Worm (Caenorhabditis elegans) whole organism, late embryonic: ENCODE results near the gene fil-2.

Experiments used
- C08G9.2 ChIP-seq: sonication (generic microtip); optimal IDR thresholded peaks from 2 replicates; lab custom pipeline; 2016; ENCODE audit warnings: mild to moderate bottlenecking, missing genetic modification characterization, moderate library complexity, missing compliant biosample characterization
- C38D4.7 ChIP-seq: fragments of 200-800 bp; sonication (Bioruptor generic); optimal IDR thresholded peaks from 2 replicates; lab custom pipeline; 2018; ENCODE audit warnings: mild to moderate bottlenecking, missing genetic modification characterization, moderate library complexity, missing compliant biosample characterization
- F13H6.1 ChIP-seq: sonication (generic microtip); optimal IDR thresholded peaks from 2 replicates; lab custom pipeline; 2016; ENCODE audit warnings: missing genetic modification characterization, missing compliant biosample characterization
- K09A11.1 ChIP-seq: sonication (generic microtip); optimal IDR thresholded peaks from 2 replicates; lab custom pipeline; 2017; ENCODE audit warnings: antibody characterized with exemption, mild to moderate bottlenecking, missing genetic modification characterization, missing compliant biosample characterization; ENCODE audit not compliant: insufficient read depth
- ceh-18 ChIP-seq: sonication (generic microtip); optimal IDR thresholded peaks from 2 replicates; lab custom pipeline; 2016; ENCODE audit warnings: missing genetic modification characterization, missing compliant biosample characterization
- ceh-19 ChIP-seq: fragments of 200-800 bp; sonication (Bioruptor generic); optimal IDR thresholded peaks from 2 replicates; lab custom pipeline; 2018; ENCODE audit warnings: mild to moderate bottlenecking, missing genetic modification characterization, missing compliant biosample characterization
- ceh-2 ChIP-seq: sonication (generic microtip); optimal IDR thresholded peaks from 2 replicates; lab custom pipeline; 2016; ENCODE audit warnings: missing genotype, missing genetic modification characterization, missing compliant biosample characterization
- ceh-22 ChIP-seq: sonication (generic microtip); optimal IDR thresholded peaks from 2 replicates; lab custom pipeline; 2017; ENCODE audit warnings: missing biosample characterization, missing genetic modification characterization
- ceh-24 ChIP-seq: sonication (generic microtip); optimal IDR thresholded peaks from 2 replicates; lab custom pipeline; 2016; ENCODE audit warnings: mild to moderate bottlenecking, missing genetic modification characterization, missing compliant biosample characterization
- ceh-31 ChIP-seq: sonication (generic microtip); optimal IDR thresholded peaks from 2 replicates; lab custom pipeline; 2016; ENCODE audit warnings: missing genetic modification characterization, missing compliant biosample characterization
- ceh-48 ChIP-seq: sonication (generic microtip); optimal IDR thresholded peaks from 2 replicates; lab custom pipeline; 2016; ENCODE audit warnings: missing genetic modification characterization, inconsistent platforms, missing compliant biosample characterization
- che-1 ChIP-seq: sonication (generic microtip); optimal IDR thresholded peaks from 2 replicates; lab custom pipeline; 2016; ENCODE audit warnings: mild to moderate bottlenecking, missing genetic modification characterization, missing compliant biosample characterization
- dve-1 ChIP-seq: sonication (generic microtip); optimal IDR thresholded peaks from 2 replicates; lab custom pipeline; 2017; ENCODE audit warnings: antibody characterized with exemption, mild to moderate bottlenecking, missing genetic modification characterization, missing compliant biosample characterization
- elt-2 ChIP-seq: sonication (generic microtip); optimal IDR thresholded peaks from 2 replicates; lab custom pipeline; 2016; ENCODE audit warnings: missing genetic modification reagents, missing genetic modification characterization, missing compliant biosample characterization
- ets-4 ChIP-seq: sonication (generic microtip); optimal IDR thresholded peaks from 2 replicates; lab custom pipeline; 2016; ENCODE audit warnings: missing genetic modification characterization, missing compliant biosample characterization
- eyg-1 ChIP-seq: sonication (generic microtip); optimal IDR thresholded peaks from 2 replicates; lab custom pipeline; 2016; ENCODE audit warnings: missing genotype, missing genetic modification characterization, missing compliant biosample characterization
- fax-1 ChIP-seq: sonication (generic microtip); optimal IDR thresholded peaks from 2 replicates; lab custom pipeline; 2016; ENCODE audit warnings: missing genotype, missing genetic modification characterization, missing compliant biosample characterization
- fkh-10 ChIP-seq: fragments of 150-350 bp; optimal IDR thresholded peaks from 2 replicates; lab custom pipeline; 2014; ENCODE audit warnings: missing biosample characterization, missing genetic modification reagents, missing genetic modification characterization
- gmeb-2 ChIP-seq: sonication (generic microtip); optimal IDR thresholded peaks from 2 replicates; lab custom pipeline; 2016; ENCODE audit warnings: missing genetic modification characterization, inconsistent platforms, missing compliant biosample characterization
- hlh-13 ChIP-seq: fragments of 200-800 bp; sonication (Bioruptor generic); optimal IDR thresholded peaks from 2 replicates; lab custom pipeline; 2018; ENCODE audit warnings: mild to moderate bottlenecking, missing genetic modification characterization, missing compliant biosample characterization
- lim-6 ChIP-seq: sonication (generic microtip); optimal IDR thresholded peaks from 2 replicates; lab custom pipeline; 2016; ENCODE audit warnings: missing genetic modification characterization, missing compliant biosample characterization
- lin-11 ChIP-seq: fragments of 200-800 bp; sonication (Bioruptor generic); optimal IDR thresholded peaks from 2 replicates; lab custom pipeline; 2018; ENCODE audit warnings: mild to moderate bottlenecking, missing genetic modification characterization, missing compliant biosample characterization
- nhr-232 ChIP-seq: sonication (generic microtip); optimal IDR thresholded peaks from 2 replicates; lab custom pipeline; 2016; ENCODE audit warnings: missing genetic modification characterization, missing compliant biosample characterization
- odd-2 ChIP-seq: sonication (generic microtip); optimal IDR thresholded peaks from 2 replicates; lab custom pipeline; 2017; ENCODE audit warnings: antibody characterized with exemption, mild to moderate bottlenecking, missing genetic modification characterization, missing compliant biosample characterization
- pag-3 ChIP-seq: sonication (generic microtip); optimal IDR thresholded peaks from 2 replicates; lab custom pipeline; 2016; ENCODE audit warnings: missing compliant biosample characterization, missing genetic modification characterization, borderline replicate concordance
- pha-2 ChIP-seq: sonication (generic microtip); optimal IDR thresholded peaks from 2 replicates; lab custom pipeline; 2017; ENCODE audit warnings: mild to moderate bottlenecking, missing genetic modification characterization, missing compliant biosample characterization
- ref-2 ChIP-seq: sonication (generic microtip); optimal IDR thresholded peaks from 2 replicates; lab custom pipeline; 2016; ENCODE audit warnings: missing genetic modification characterization, missing compliant biosample characterization
- rnt-1 ChIP-seq: sonication (generic microtip); optimal IDR thresholded peaks from 2 replicates; lab custom pipeline; 2016; ENCODE audit warnings: missing genetic modification characterization, missing compliant biosample characterization
- sdc-2 ChIP-seq: sonication (generic microtip); optimal IDR thresholded peaks from 2 replicates; lab custom pipeline; 2016; ENCODE audit warnings: missing genotype, missing genetic modification characterization, missing compliant biosample characterization
- sox-2 ChIP-seq: fragments of 200-800 bp; sonication (Bioruptor generic); IDR thresholded peaks from 2 replicates; pipeline ENCODE4 v1.3.6; 2022; ENCODE audit warnings: missing genetic modification reagents, missing genetic modification characterization, missing compliant biosample characterization
- sox-4 ChIP-seq: sonication (generic microtip); optimal IDR thresholded peaks from 2 replicates; lab custom pipeline; 2017; ENCODE audit warnings: mild to moderate bottlenecking, missing genetic modification characterization, inconsistent platforms, missing compliant biosample characterization
- tbx-2 ChIP-seq: sonication (generic microtip); optimal IDR thresholded peaks from 2 replicates; lab custom pipeline; 2016; ENCODE audit warnings: missing genetic modification characterization, missing compliant biosample characterization
- ttx-3 ChIP-seq: sonication (generic microtip); optimal IDR thresholded peaks from 2 replicates; lab custom pipeline; 2016; ENCODE audit warnings: missing genetic modification reagents, missing genetic modification characterization, missing compliant biosample characterization
- unc-3 ChIP-seq, 2 experiments: fragments of 200-800 bp in 1 of 2; sonication (Bioruptor generic) in 1 of 2; sonication (generic microtip) in 1 of 2; conservative IDR thresholded peaks in 1 of 2; optimal IDR thresholded peaks in 1 of 2; 2 replicates each; pipeline versions ENCODE4 v1.3.6 to Lab custom; 2016 to 2022; ENCODE audit warnings: missing compliant biosample characterization in 2 of 2, missing genetic modification characterization in 2 of 2, missing genetic modification reagents in 1 of 2
- unc-55 ChIP-seq: sonication (generic microtip); optimal IDR thresholded peaks from 2 replicates; lab custom pipeline; 2017; ENCODE audit warnings: missing biosample characterization, missing genetic modification reagents, missing genetic modification characterization
- zip-5 ChIP-seq: sonication (generic microtip); optimal IDR thresholded peaks from 2 replicates; lab custom pipeline; 2016; ENCODE audit warnings: missing genetic modification characterization, missing compliant biosample characterization

Gene fil-2

ce11 chrV:6302465-6302864 is 23.6 kb downstream of the fil-2 start:
- TF ChIP-seq ceh-22 (tag; lab: Kevin White, UChicago) = no peak
- TF ChIP-seq che-1 (tag; lab: Kevin White, UChicago) = no peak
- TF ChIP-seq fax-1 (tag; lab: Kevin White, UChicago) = no peak
- no peak for TF ChIP-seq sox-4 (tag; lab: Kevin White, UChicago)
- no peak for TF ChIP-seq C08G9.2
- no peak for TF ChIP-seq odd-2 (tag; lab: Kevin White, UChicago)

ce11 chrV:6303471-6303870 is 24.6 kb downstream of the fil-2 start, which contains the start of gene sago-1:
Gene sago-1, plus strand, starts transcription at chrV:6303771.
- TF ChIP-seq ceh-31 = no peak
- TF ChIP-seq ceh-18 (tag; lab: Kevin White, UChicago) = no peak
- TF ChIP-seq ttx-3 (tag; lab: Kevin White, UChicago) = no peak
- no peak for TF ChIP-seq dve-1 (tag; lab: Kevin White, UChicago)
- TF ChIP-seq ceh-19 (GFP tag; lab: Kevin White, UChicago) = no peak
- TF ChIP-seq K09A11.1 (tag; lab: Kevin White, UChicago) = no peak
- TF ChIP-seq tbx-2 (tag; lab: Kevin White, UChicago) = no peak
- no peak for TF ChIP-seq pha-2 (tag; lab: Kevin White, UChicago)
- TF ChIP-seq ceh-24 (tag; lab: Kevin White, UChicago) = no peak
- TF ChIP-seq unc-3 (GFP tag; conservative IDR thresholded peaks at IDR 0.05; lab: Robert Waterston, UW) = no peak
- no peak for TF ChIP-seq unc-3 (tag; optimal IDR thresholded peaks at IDR 0.05; lab: Kevin White, UChicago)
- TF ChIP-seq ceh-2 = no peak
- TF ChIP-seq elt-2 (tag; lab: Kevin White, UChicago) = no peak
- TF ChIP-seq rnt-1 (tag; lab: Kevin White, UChicago) = no peak
- no peak for TF ChIP-seq ceh-22 (tag; lab: Kevin White, UChicago)
- TF ChIP-seq ets-4 = no peak
- TF ChIP-seq F13H6.1 = no peak

- TF ChIP-seq pha-2 (tag; lab: Kevin White, UChicago) (no peak), unc-55 (GFP tag; lab: Kevin White, UChicago) (no peak), ceh-19 (GFP tag; lab: Kevin White, UChicago) (no peak), zip-5 (tag; lab: Kevin White, UChicago) (no peak), nhr-232 (no peak), sdc-2 (tag; lab: Kevin White, UChicago) (no peak)
- TF ChIP-seq, all 69 proteins: peak for 0
Observed at ce11 chrV:6311936-6312335, 33.1 kb downstream of the fil-2 start.

- TF ChIP-seq ref-2 (tag; lab: Kevin White, UChicago) = no peak
- TF ChIP-seq sox-4 (tag; lab: Kevin White, UChicago) = no peak
- no peak for TF ChIP-seq C38D4.7 (GFP tag; lab: Kevin White, UChicago)
- TF ChIP-seq sox-2 = no peak
- no peak for TF ChIP-seq ceh-19 (GFP tag; lab: Kevin White, UChicago)
- TF ChIP-seq ceh-24 (tag; lab: Kevin White, UChicago) = no peak
- no peak for TF ChIP-seq pag-3 (tag; lab: Kevin White, UChicago)
- TF ChIP-seq eyg-1 = no peak
- TF ChIP-seq gmeb-2 (tag; lab: Kevin White, UChicago) = no peak
- TF ChIP-seq lim-6 (tag; lab: Kevin White, UChicago) = no peak
- TF ChIP-seq hlh-13 (GFP tag; lab: Kevin White, UChicago) = no peak
- no peak for TF ChIP-seq lin-11 (tag; lab: Kevin White, UChicago)
- TF ChIP-seq, all 69 proteins: peak for 0
Observed at ce11 chrV:6316632-6317031, 37.8 kb downstream of the fil-2 start, which contains the start of gene cest-24. Gene cest-24, plus strand, starts transcription at chrV:6316932.

- no peak for TF ChIP-seq C08G9.2
- no peak for TF ChIP-seq elt-2 (tag; lab: Kevin White, UChicago)
- TF ChIP-seq ceh-48 (tag; lab: Kevin White, UChicago) = no peak
- no peak for TF ChIP-seq fkh-10 (GFP tag; lab: Kevin White, UChicago)
Observed at ce11 chrV:6317928-6318327, 39.1 kb downstream of the fil-2 start.
